Worm (Caenorhabditis elegans) whole organism, L4 larva: ENCODE results near the gene C52E2.5.

ENCODE experiments used
- D1046.2 ChIP-seq: fragments of 200-800 bp; sonication (Bioruptor generic); IDR thresholded peaks from 2 replicates; pipeline ENCODE4 v1.3.6; 2022; ENCODE audit warnings: missing genetic modification characterization, missing compliant biosample characterization
- F26F4.8 ChIP-seq: fragments of 200-800 bp; sonication (Bioruptor generic); conservative IDR thresholded peaks from 2 replicates; pipeline ENCODE4 v1.3.6; 2022; ENCODE audit warnings: missing genetic modification characterization, missing compliant biosample characterization
- F44E2.7 ChIP-seq: fragments of 200-800 bp; sonication (Bioruptor generic); IDR thresholded peaks from 2 replicates; pipeline ENCODE4 v2.1.2; 2022; ENCODE audit warnings: missing genetic modification characterization, missing compliant biosample characterization
- T26A8.4 ChIP-seq: fragments of 200-800 bp; sonication (Bioruptor generic); IDR thresholded peaks from 2 replicates; pipeline ENCODE4 v1.3.6; 2022; ENCODE audit warnings: missing genetic modification characterization, missing compliant biosample characterization
- Y48G9A.11 ChIP-seq: fragments of 200-800 bp; sonication (Bioruptor generic); IDR thresholded peaks from 2 replicates; pipeline ENCODE4 v1.3.6; 2022; ENCODE audit warnings: missing genetic modification reagents, missing genetic modification characterization, missing compliant biosample characterization
- aha-1 ChIP-seq: fragments of 150-350 bp; peaks from one replicate; lab custom pipeline; 2014; ENCODE audit warnings: missing biosample characterization, missing genetic modification characterization
- aly-2 ChIP-seq: sonication (generic microtip); optimal IDR thresholded peaks from 2 replicates; lab custom pipeline; 2018; ENCODE audit warnings: missing biosample characterization, missing genetic modification characterization
- ama-1 ChIP-seq: fragments of 150-350 bp; optimal IDR thresholded peaks from 2 replicates; lab custom pipeline; 2014; ENCODE audit warnings: inconsistent platforms, mixed read lengths
- arid-1 ChIP-seq: fragments of 200-800 bp; sonication (Bioruptor generic); conservative IDR thresholded peaks from 2 replicates; pipeline ENCODE4 v1.3.6; 2022; ENCODE audit warnings: missing genetic modification reagents, missing genetic modification characterization, missing compliant biosample characterization
- ceh-28 ChIP-seq: fragments of 150-350 bp; optimal IDR thresholded peaks from 2 replicates; lab custom pipeline; 2014; ENCODE audit warnings: missing biosample characterization, missing genetic modification reagents, missing genetic modification characterization
- ceh-44 ChIP-seq: fragments of 200-800 bp; sonication (Bioruptor generic); IDR thresholded peaks from 2 replicates; pipeline ENCODE4 v1.3.6; 2022; ENCODE audit warnings: missing genetic modification reagents, missing genetic modification characterization, missing compliant biosample characterization
- daf-19 ChIP-seq: fragments of 200-800 bp; sonication (Bioruptor generic); conservative IDR thresholded peaks from 2 replicates; pipeline ENCODE4 v1.3.6; 2022; ENCODE audit warnings: missing genetic modification characterization, missing compliant biosample characterization
- daf-8 ChIP-seq: fragments of 200-800 bp; sonication (Bioruptor generic); IDR thresholded peaks from 2 replicates; pipeline ENCODE4 v1.3.6; 2022; ENCODE audit warnings: missing genetic modification characterization, missing compliant biosample characterization
- dmd-6 ChIP-seq: fragments of 200-800 bp; sonication (Bioruptor generic); IDR thresholded peaks from 2 replicates; pipeline ENCODE4 v1.3.6; 2022; ENCODE audit warnings: missing genetic modification reagents, missing genetic modification characterization, missing compliant biosample characterization
- dpl-1 ChIP-seq: fragments of 150-350 bp; optimal IDR thresholded peaks from 2 replicates; lab custom pipeline; 2014; ENCODE audit warnings: missing biosample characterization, missing genetic modification reagents, missing genetic modification characterization
- dve-1 ChIP-seq: sonication (generic microtip); optimal IDR thresholded peaks from 2 replicates; lab custom pipeline; 2017; ENCODE audit warnings: antibody characterized with exemption, mild to moderate bottlenecking, missing genetic modification characterization, missing compliant biosample characterization; ENCODE audit not compliant: insufficient read depth
- egl-27 ChIP-seq: sonication (generic microtip); optimal IDR thresholded peaks from 3 replicates; lab custom pipeline; 2017; ENCODE audit warnings: missing biosample characterization, missing genetic modification reagents, missing genetic modification characterization
- egl-43 ChIP-seq: fragments of 200-800 bp; sonication (Bioruptor generic); IDR thresholded peaks from 2 replicates; pipeline ENCODE4 v1.3.6; 2022; ENCODE audit warnings: missing genetic modification reagents, missing genetic modification characterization, missing compliant biosample characterization
- fkh-10 ChIP-seq: fragments of 150-350 bp; optimal IDR thresholded peaks from 2 replicates; lab custom pipeline; 2014; ENCODE audit warnings: missing biosample characterization, missing genetic modification reagents, missing genetic modification characterization
- gei-8 ChIP-seq: fragments of 200-800 bp; sonication (Bioruptor generic); optimal IDR thresholded peaks from 2 replicates; lab custom pipeline; 2018; ENCODE audit warnings: mild to moderate bottlenecking, missing genetic modification characterization, missing compliant biosample characterization
- hif-1 ChIP-seq, 2 experiments: sonication (generic microtip); optimal IDR thresholded peaks; 2 replicates each; lab custom pipeline; 2016 to 2017; ENCODE audit warnings: missing compliant biosample characterization in 2 of 2, missing genetic modification characterization in 2 of 2, missing genetic modification reagents in 2 of 2, missing genotype in 2 of 2, mild to moderate bottlenecking in 1 of 2
- hlh-11 ChIP-seq: fragments of 200-800 bp; sonication (Bioruptor generic); optimal IDR thresholded peaks from 2 replicates; lab custom pipeline; 2018; ENCODE audit warnings: mild to moderate bottlenecking, missing genetic modification characterization, missing compliant biosample characterization
- hlh-30 ChIP-seq: sonication (generic microtip); optimal IDR thresholded peaks from 2 replicates; lab custom pipeline; 2017; ENCODE audit warnings: antibody characterized with exemption, mild to moderate bottlenecking, missing genetic modification characterization, missing compliant biosample characterization; ENCODE audit not compliant: insufficient read depth
- lim-7 ChIP-seq: fragments of 200-800 bp; sonication (Bioruptor generic); IDR thresholded peaks from 2 replicates; pipeline ENCODE4 v1.3.6; 2022; ENCODE audit warnings: missing genetic modification characterization, missing compliant biosample characterization
- lin-15B ChIP-seq: fragments of 150-350 bp; sonication (generic microtip); optimal IDR thresholded peaks from 3 replicates; lab custom pipeline; 2014; ENCODE audit warnings: missing biosample characterization, missing genetic modification characterization
- lin-29 ChIP-seq: fragments of 200-800 bp; sonication (Bioruptor generic); IDR thresholded peaks from 2 replicates; pipeline ENCODE4 v1.3.6; 2022; ENCODE audit warnings: missing genetic modification reagents, missing genetic modification characterization, missing compliant biosample characterization
- lsy-2 ChIP-seq, 2 experiments: fragments of 150-350 bp in 1 of 2; sonication (generic microtip) in 1 of 2; optimal IDR thresholded peaks; 2 replicates each; lab custom pipeline; 2014 to 2017; ENCODE audit warnings: missing biosample characterization in 2 of 2, missing genetic modification characterization in 2 of 2
- mdl-1 ChIP-seq, 2 experiments: fragments of 150-350 bp in 1 of 2; sonication (generic microtip) in 1 of 2; optimal IDR thresholded peaks; 2 replicates each; lab custom pipeline; 2014 to 2017; ENCODE audit warnings: missing biosample characterization in 2 of 2, missing genetic modification characterization in 2 of 2
- mes-2 ChIP-seq: sonication (generic microtip); optimal IDR thresholded peaks from 2 replicates; lab custom pipeline; 2016; ENCODE audit warnings: missing genotype, mild to moderate bottlenecking, missing genetic modification characterization, missing compliant biosample characterization; ENCODE audit not compliant: poor library complexity, severe bottlenecking
- mxl-3 ChIP-seq: fragments of 200-800 bp; sonication (Bioruptor generic); optimal IDR thresholded peaks from 2 replicates; lab custom pipeline; 2018; ENCODE audit warnings: mild to moderate bottlenecking, missing genetic modification characterization, missing compliant biosample characterization
- nhr-10 ChIP-seq: fragments of 150-350 bp; optimal IDR thresholded peaks from 2 replicates; lab custom pipeline; 2014; ENCODE audit warnings: missing biosample characterization, missing genetic modification characterization
- nhr-25 ChIP-seq: sonication (generic microtip); optimal IDR thresholded peaks from 2 replicates; lab custom pipeline; 2017; ENCODE audit warnings: missing genetic modification characterization, mild to moderate bottlenecking, missing compliant biosample characterization, antibody characterized with exemption, moderate library complexity, borderline replicate concordance; ENCODE audit not compliant: insufficient read depth
- nhr-28 ChIP-seq: fragments of 150-350 bp; optimal IDR thresholded peaks from 2 replicates; lab custom pipeline; 2014; ENCODE audit warnings: missing biosample characterization, missing genetic modification characterization
- pqm-1 ChIP-seq: sonication (generic microtip); optimal IDR thresholded peaks from 2 replicates; lab custom pipeline; 2017; ENCODE audit warnings: missing biosample characterization, missing genetic modification characterization
- snpc-1.2 ChIP-seq: fragments of 200-800 bp; sonication (Bioruptor generic); IDR thresholded peaks from 2 replicates; pipeline ENCODE4 v1.3.6; 2022; ENCODE audit warnings: missing genetic modification reagents, missing genetic modification characterization, missing compliant biosample characterization
- unc-130 ChIP-seq: sonication (generic microtip); optimal IDR thresholded peaks from 2 replicates; lab custom pipeline; 2016; ENCODE audit warnings: missing genetic modification reagents, missing genetic modification characterization, missing compliant biosample characterization
- unc-62 ChIP-seq, 3 experiments: fragments of 150-350 bp in 1 of 3; sonication (generic microtip); optimal IDR thresholded peaks in 2 of 3; peaks in 1 of 3; 1 replicate in 1 of 3; 2 replicates in 2 of 3; lab custom pipeline; 2014 to 2017; ENCODE audit warnings: missing biosample characterization in 3 of 3, missing genetic modification characterization in 3 of 3, missing genetic modification reagents in 3 of 3, missing genotype in 1 of 3
- zfp-2 ChIP-seq: sonication (generic microtip); optimal IDR thresholded peaks from 2 replicates; lab custom pipeline; 2016; ENCODE audit warnings: mild to moderate bottlenecking, missing genetic modification characterization, missing compliant biosample characterization
- zfp-3 ChIP-seq: fragments of 200-800 bp; sonication (Bioruptor generic); conservative IDR thresholded peaks from 2 replicates; pipeline ENCODE4 v1.3.6; 2022; ENCODE audit warnings: missing genetic modification reagents, missing genetic modification characterization, missing compliant biosample characterization

C52E2.5 gene

ce11 chrII:1882705-1883104, 40.0 kb upstream of the C52E2.5 start, which contains the start of gene math-5:
TSS of gene math-5 (minus strand) at chrII:1882805.
- TF ChIP-seq unc-130 (GFP tag; lab: Kevin White, UChicago) (no peak), hlh-30 (tag; lab: Kevin White, UChicago) (no peak), egl-43 (no peak), mes-2 (tag; lab: Kevin White, UChicago) (no peak), lsy-2 (tag; optimal IDR thresholded peaks at IDR 0.05; lab: Kevin White, UChicago) (no peak), dpl-1 (GFP tag; lab: Kevin White, UChicago) (no peak), aly-2 (tag; lab: Kevin White, UChicago) (no peak), fkh-10 (GFP tag; lab: Kevin White, UChicago) (no peak), mxl-3 (GFP tag; lab: Kevin White, UChicago) (no peak), daf-8 (GFP tag; lab: Robert Waterston, UW) (no peak)

ce11 chrII:1878663-1879062, 35.9 kb upstream of the C52E2.5 start, which contains the start of gene math-16:
TSS of gene math-16 (minus strand) at chrII:1878763.
- TF ChIP-seq lim-7 (GFP tag; lab: Robert Waterston, UW) = no peak
- TF ChIP-seq lin-15B (tag; lab: Kevin White, UChicago) = no peak
- no peak for TF ChIP-seq ama-1 (lab: Kevin White, UChicago)
- TF ChIP-seq aha-1 (tag; lab: Kevin White, UChicago) = no peak
- no peak for TF ChIP-seq nhr-10 (tag; lab: Kevin White, UChicago)
- no peak for TF ChIP-seq T26A8.4 (GFP tag; lab: Robert Waterston, UW)
- TF ChIP-seq hif-1 (tag; optimal IDR thresholded peaks at IDR 0.05; lab: Kevin White, UChicago) = no peak
- no peak for TF ChIP-seq mdl-1 (tag; optimal IDR thresholded peaks at IDR 0.05; lab: Kevin White, UChicago)
- TF ChIP-seq zfp-3 (GFP tag; lab: Robert Waterston, UW) = no peak
- TF ChIP-seq ceh-28 (tag; lab: Kevin White, UChicago) = no peak
- TF ChIP-seq F26F4.8 (GFP tag; lab: Robert Waterston, UW) = no peak
- no peak for TF ChIP-seq nhr-25 (tag; lab: Kevin White, UChicago)
- no peak for TF ChIP-seq Y48G9A.11 (GFP tag; lab: Robert Waterston, UW)
- TF ChIP-seq zfp-2 = no peak

ce11 chrII:1875658-1876057, 32.9 kb upstream of the C52E2.5 start, which contains the start of gene math-13:
TSS of gene math-13 (plus strand) at chrII:1875958.
- TF ChIP-seq dmd-6 = no peak
- TF ChIP-seq ceh-44 (GFP tag; lab: Robert Waterston, UW) = no peak

- TF ChIP-seq hlh-11 (tag; lab: Kevin White, UChicago) (peak; percentile 54), ceh-44 (GFP tag; lab: Robert Waterston, UW) (no peak), dmd-6 (peak; percentile 55), F44E2.7 (GFP tag; lab: Robert Waterston, UW) (no peak), mes-2 (tag; lab: Kevin White, UChicago) (no peak), egl-27 (tag; lab: Kevin White, UChicago) (no peak), dve-1 (tag; lab: Kevin White, UChicago) (no peak), snpc-1.2 (GFP tag; lab: Robert Waterston, UW) (no peak), unc-62 (GFP tag; optimal IDR thresholded peaks at IDR 0.05 in 1 of 2; lab: Kevin White, UChicago) (peak in 1 of 2 experiments; percentile 79), unc-62 (tag; optimal IDR thresholded peaks at IDR 0.05; lab: Kevin White, UChicago) (no peak), daf-8 (GFP tag; lab: Robert Waterston, UW) (no peak), lin-15B (tag; lab: Kevin White, UChicago) (no peak), pqm-1 (tag; lab: Kevin White, UChicago) (peak; percentile 8), lin-29 (GFP tag; lab: Robert Waterston, UW) (no peak), nhr-28 (tag; lab: Kevin White, UChicago) (peak; percentile 33), daf-19 (GFP tag; lab: Robert Waterston, UW) (no peak), D1046.2 (GFP tag; lab: Robert Waterston, UW) (no peak), gei-8 (GFP tag; lab: Kevin White, UChicago) (no peak), arid-1 (GFP tag; lab: Robert Waterston, UW) (no peak)
- TF ChIP-seq, all 104 proteins: peak for 5
These were observed 28.3 kb upstream of the C52E2.5 start, which contains the start of gene math-10 for ce11 chrII:1870875-1871592. TSS of gene math-10 (plus strand) at chrII:1871542.
